Worm (Caenorhabditis elegans) whole organism, mixed stage, embryonic: Measurements from ENCODE around the gene gcy-34.

ENCODE experiments used
- M03D4.4 ChIP-seq: sonication (generic microtip); optimal IDR thresholded peaks from 2 replicates; lab custom pipeline; 2017; ENCODE audit warnings: mild to moderate bottlenecking, missing genetic modification characterization, missing compliant biosample characterization
- bed-3 ChIP-seq: fragments of 200-800 bp; sonication (Bioruptor generic); optimal IDR thresholded peaks from 3 replicates; lab custom pipeline; 2018; ENCODE audit warnings: mild to moderate bottlenecking, missing genetic modification characterization, moderate library complexity, missing compliant biosample characterization
- blmp-1 ChIP-seq: fragments of 150-350 bp; optimal IDR thresholded peaks from 2 replicates; lab custom pipeline; 2014; ENCODE audit warnings: missing biosample characterization, missing genetic modification characterization
- ceh-83 ChIP-seq: fragments of 200-800 bp; sonication (Bioruptor generic); optimal IDR thresholded peaks from 2 replicates; lab custom pipeline; 2018; ENCODE audit warnings: mild to moderate bottlenecking, missing genetic modification characterization, missing compliant biosample characterization
- elt-1 ChIP-seq: sonication (generic microtip); optimal IDR thresholded peaks from 2 replicates; lab custom pipeline; 2017; ENCODE audit warnings: missing genetic modification characterization, mild to moderate bottlenecking, missing compliant biosample characterization, antibody characterized with exemption, moderate library complexity, borderline replicate concordance; ENCODE audit not compliant: insufficient read depth
- lin-13 ChIP-seq: fragments of 150-350 bp; optimal IDR thresholded peaks from 2 replicates; lab custom pipeline; 2014; ENCODE audit warnings: missing biosample characterization, missing genetic modification characterization
- mep-1 ChIP-seq: fragments of 150-350 bp; optimal IDR thresholded peaks from 2 replicates; lab custom pipeline; 2017; ENCODE audit warnings: missing biosample characterization, missing genetic modification reagents, missing genetic modification characterization, inconsistent platforms
- nhr-12 ChIP-seq: fragments of 150-350 bp; optimal IDR thresholded peaks from 2 replicates; lab custom pipeline; 2014; ENCODE audit warnings: missing biosample characterization, missing genetic modification characterization
- nhr-237 ChIP-seq: fragments of 150-350 bp; optimal IDR thresholded peaks from 2 replicates; lab custom pipeline; 2014; ENCODE audit warnings: missing biosample characterization, missing genetic modification characterization
- snpc-4 ChIP-seq: fragments of 150-350 bp; optimal IDR thresholded peaks from 2 replicates; lab custom pipeline; 2014; ENCODE audit warnings: missing biosample characterization, missing genetic modification characterization

DNA sequence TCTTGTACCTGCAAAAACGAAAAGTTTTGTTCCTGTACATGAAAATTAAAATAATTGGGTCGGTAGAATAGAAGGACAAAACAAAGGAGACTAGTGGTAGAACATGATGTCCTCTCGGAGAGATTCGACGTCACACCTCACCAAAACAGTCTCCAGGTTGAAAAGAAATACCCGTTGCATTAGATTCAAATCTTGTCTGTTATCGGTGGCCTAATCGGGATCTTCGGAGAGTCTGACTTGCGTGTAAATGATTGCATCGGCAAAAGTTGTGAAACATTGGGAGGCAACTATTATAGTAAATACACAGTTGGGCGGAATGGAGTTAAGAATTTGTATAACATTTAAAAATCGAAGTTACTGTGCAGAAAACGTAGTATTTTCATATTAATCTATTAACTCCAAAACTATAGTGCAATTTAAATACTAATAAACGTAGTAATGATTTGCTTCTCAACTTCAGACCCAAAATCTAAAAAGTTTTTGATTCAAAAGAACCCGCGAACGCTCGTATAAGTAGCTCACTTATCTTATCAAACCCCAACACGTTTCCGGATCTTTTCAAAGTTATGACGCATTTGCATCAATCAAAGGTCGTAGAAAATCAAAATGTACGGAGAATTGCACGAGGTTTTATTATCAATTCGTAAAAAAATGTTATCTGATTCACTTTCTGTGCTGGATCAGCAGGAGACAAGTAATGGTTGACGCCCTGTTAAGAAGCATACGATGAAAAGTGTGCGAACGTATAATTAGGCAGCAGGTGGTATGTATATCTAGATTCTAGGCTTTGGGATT lies 52.1 kb downstream of the gcy-34 start, which contains the start of gene nhr-168:
- TF ChIP-seq nhr-12 (tag; lab: Kevin White, UChicago) (no peak), ceh-83 (GFP tag; lab: Kevin White, UChicago) (no peak), lin-13 (tag; lab: Kevin White, UChicago) (no peak), mep-1 (no peak), snpc-4 (tag; lab: Kevin White, UChicago) (no peak), M03D4.4 (tag; lab: Kevin White, UChicago) (no peak), elt-1 (peak; percentile 94), blmp-1 (no peak), bed-3 (GFP tag; lab: Kevin White, UChicago) (no peak), nhr-237 (tag; lab: Kevin White, UChicago) (no peak)
